Fruit fly (Drosophila melanogaster) whole organism, embryonic: ENCODE measurements around the gene RhoGAPp190.

Source experiments
- Ada2b ChIP-seq: fragments of 200-800 bp; sonication (Bioruptor generic); IDR thresholded peaks from 2 replicates; pipeline ENCODE4 v1.3.6; 2022; ENCODE audit warnings: missing biosample characterization, missing genetic modification characterization
- Aef1 ChIP-seq: fragments of 200-800 bp; sonication (Bioruptor generic); IDR thresholded peaks from 3 replicates; pipeline ENCODE4 v1.3.6; 2022; ENCODE audit warnings: missing biosample characterization, missing genetic modification characterization
- CG10209 ChIP-seq: fragments of 200-800 bp; sonication (Bioruptor generic); optimal IDR thresholded peaks from 3 replicates; lab custom pipeline; 2017; ENCODE audit warnings: missing biosample characterization, mild to moderate bottlenecking, missing genetic modification characterization, missing genetic modification reagents
- CG11085 ChIP-seq: fragments of 200-800 bp; sonication (Bioruptor generic); IDR thresholded peaks from 2 replicates; pipeline ENCODE4 v1.3.6; 2022; ENCODE audit warnings: missing biosample characterization, missing genetic modification characterization
- CG12744 ChIP-seq: fragments of 200-800 bp; sonication (Bioruptor generic); optimal IDR thresholded peaks from 2 replicates; lab custom pipeline; 2016; ENCODE audit warnings: missing biosample characterization, missing genetic modification characterization
- CG15011 ChIP-seq: fragments of 200-800 bp; sonication (Bioruptor generic); optimal IDR thresholded peaks from 3 replicates; lab custom pipeline; 2018; ENCODE audit warnings: missing biosample characterization, mild to moderate bottlenecking, missing genetic modification characterization
- CG1602 ChIP-seq: fragments of 200-800 bp; sonication (Bioruptor generic); optimal IDR thresholded peaks from 3 replicates; lab custom pipeline; 2016; ENCODE audit warnings: missing biosample characterization, missing genetic modification characterization
- CG18599 ChIP-seq: fragments of 200-800 bp; sonication (Bioruptor generic); optimal IDR thresholded peaks from 3 replicates; lab custom pipeline; 2017; ENCODE audit warnings: missing biosample characterization, missing genetic modification characterization, mild to moderate bottlenecking, moderate library complexity, missing genetic modification reagents
- CG18619 ChIP-seq: fragments of 200-800 bp; sonication (Bioruptor generic); optimal IDR thresholded peaks from 3 replicates; lab custom pipeline; 2017; ENCODE audit warnings: missing biosample characterization, mild to moderate bottlenecking, missing genetic modification characterization
- CG18764 ChIP-seq: fragments of 200-800 bp; sonication (Bioruptor generic); optimal IDR thresholded peaks from 3 replicates; lab custom pipeline; 2016; ENCODE audit warnings: missing biosample characterization, missing genetic modification characterization
- CG2116 ChIP-seq: fragments of 200-800 bp; sonication (Bioruptor generic); optimal IDR thresholded peaks from 3 replicates; lab custom pipeline; 2018; ENCODE audit warnings: missing biosample characterization, mild to moderate bottlenecking, missing genetic modification characterization
- CG31365 ChIP-seq: fragments of 200-800 bp; sonication (Bioruptor generic); optimal IDR thresholded peaks from 2 replicates; lab custom pipeline; 2018; ENCODE audit warnings: missing biosample characterization, mild to moderate bottlenecking, missing genetic modification characterization
- CG34376 ChIP-seq: fragments of 200-800 bp; sonication (Bioruptor generic); optimal IDR thresholded peaks from 2 replicates; lab custom pipeline; 2018; ENCODE audit warnings: missing biosample characterization, mild to moderate bottlenecking, missing genetic modification characterization
- CG4854 ChIP-seq: fragments of 200-800 bp; sonication (Bioruptor generic); optimal IDR thresholded peaks from 2 replicates; lab custom pipeline; 2016; ENCODE audit warnings: missing biosample characterization, missing genetic modification characterization, inconsistent platforms
- CG5245 ChIP-seq: fragments of 200-800 bp; sonication (Bioruptor generic); optimal IDR thresholded peaks from 3 replicates; lab custom pipeline; 2016; ENCODE audit warnings: missing biosample characterization, missing genetic modification characterization
- CG7357 ChIP-seq: fragments of 200-800 bp; sonication (Bioruptor generic); IDR thresholded peaks from 3 replicates; pipeline ENCODE4 v1.3.6; 2022; ENCODE audit warnings: missing biosample characterization, missing genetic modification characterization
- CG7928 ChIP-seq: fragments of 200-800 bp; sonication (Bioruptor generic); optimal IDR thresholded peaks from 2 replicates; lab custom pipeline; 2017; ENCODE audit warnings: missing biosample characterization, mild to moderate bottlenecking, missing genetic modification characterization
- CG8089 ChIP-seq: fragments of 200-800 bp; sonication (Bioruptor generic); optimal IDR thresholded peaks from 3 replicates; lab custom pipeline; 2016; ENCODE audit warnings: missing biosample characterization, missing genetic modification characterization
- CG8359 ChIP-seq: fragments of 200-800 bp; sonication (Bioruptor generic); optimal IDR thresholded peaks from 2 replicates; lab custom pipeline; 2017; ENCODE audit warnings: missing biosample characterization, mild to moderate bottlenecking, missing genetic modification characterization, borderline replicate concordance
- CG8924 ChIP-seq: fragments of 200-800 bp; optimal IDR thresholded peaks from 3 replicates; lab custom pipeline; 2019; ENCODE audit warnings: missing biosample characterization, mild to moderate bottlenecking, missing genetic modification characterization, moderate library complexity
- Dbx ChIP-seq: fragments of 200-800 bp; sonication (Bioruptor generic); IDR thresholded peaks from 3 replicates; pipeline ENCODE4 v1.3.6; 2022; ENCODE audit warnings: missing biosample characterization, missing genetic modification characterization
- Dfd ChIP-seq, 2 experiments: fragments of >200 bp; optimal IDR thresholded peaks; 2 replicates each; lab custom pipeline; 2017; ENCODE audit warnings: missing biosample characterization in 2 of 2, missing genetic modification characterization in 2 of 2
- Dref ChIP-seq: fragments of 200-800 bp; sonication (Bioruptor generic); IDR thresholded peaks from 2 replicates; pipeline ENCODE4 v1.3.6; 2022; ENCODE audit warnings: missing biosample characterization, missing genetic modification characterization
- ERR ChIP-seq: fragments of 200-800 bp; sonication (Bioruptor generic); optimal IDR thresholded peaks from 2 replicates; lab custom pipeline; 2016; ENCODE audit warnings: missing biosample characterization, missing genetic modification characterization
- Fer3 ChIP-seq: fragments of 200-800 bp; sonication (Bioruptor generic); optimal IDR thresholded peaks from 2 replicates; lab custom pipeline; 2018; ENCODE audit warnings: missing biosample characterization, mild to moderate bottlenecking, missing genetic modification characterization, moderate library complexity
- HHEX ChIP-seq: fragments of 200-800 bp; sonication (Bioruptor generic); optimal IDR thresholded peaks from 3 replicates; lab custom pipeline; 2017; ENCODE audit warnings: missing biosample characterization, mild to moderate bottlenecking, missing genetic modification characterization, missing genetic modification reagents
- Hmr ChIP-seq: fragments of 200-800 bp; sonication (Bioruptor generic); optimal IDR thresholded peaks from 3 replicates; lab custom pipeline; 2017; ENCODE audit warnings: mild to moderate bottlenecking, missing biosample characterization, missing genetic modification reagents, missing genetic modification characterization
- Lpt ChIP-seq: fragments of >200 bp; optimal IDR thresholded peaks from 2 replicates; lab custom pipeline; 2018; ENCODE audit warnings: missing biosample characterization, missing genetic modification characterization
- NC2α ChIP-seq: fragments of 200-800 bp; sonication (Bioruptor generic); optimal IDR thresholded peaks from 2 replicates; lab custom pipeline; 2016; ENCODE audit warnings: missing biosample characterization, missing genetic modification characterization
- Spps ChIP-seq: fragments of 200-800 bp; sonication (Bioruptor generic); optimal IDR thresholded peaks from 2 replicates; lab custom pipeline; 2018; ENCODE audit warnings: missing biosample characterization, mild to moderate bottlenecking, missing genetic modification characterization
- Ssrp ChIP-seq: fragments of 200-800 bp; sonication (Bioruptor generic); optimal IDR thresholded peaks from 2 replicates; lab custom pipeline; 2018; ENCODE audit warnings: missing biosample characterization, mild to moderate bottlenecking, missing genetic modification characterization, moderate library complexity
- aop ChIP-seq: fragments of 200-800 bp; sonication (Bioruptor generic); IDR thresholded peaks from 2 replicates; pipeline ENCODE4 v1.3.6; 2022; ENCODE audit warnings: missing biosample characterization, missing genetic modification characterization
- caup ChIP-seq: fragments of 200-800 bp; sonication (Bioruptor generic); optimal IDR thresholded peaks from 3 replicates; lab custom pipeline; 2017; ENCODE audit warnings: missing biosample characterization, mild to moderate bottlenecking, missing genetic modification characterization, moderate library complexity; ENCODE audit not compliant: severe bottlenecking
- cg ChIP-seq: fragments of 200-800 bp; sonication (Bioruptor generic); optimal IDR thresholded peaks from 3 replicates; lab custom pipeline; 2019; ENCODE audit warnings: missing biosample characterization, mild to moderate bottlenecking, missing genetic modification characterization, moderate library complexity
- dysf ChIP-seq: fragments of 200-800 bp; sonication (Bioruptor generic); IDR thresholded peaks from 3 replicates; pipeline ENCODE4 v1.3.6; 2022; ENCODE audit warnings: missing biosample characterization, missing genetic modification characterization
- gcm ChIP-seq: fragments of 200-800 bp; sonication (Bioruptor generic); optimal IDR thresholded peaks from 2 replicates; lab custom pipeline; 2019; ENCODE audit warnings: missing biosample characterization, mild to moderate bottlenecking, missing genetic modification characterization, moderate library complexity
- gcm2 ChIP-seq: fragments of 200-800 bp; sonication (Bioruptor generic); optimal IDR thresholded peaks from 2 replicates; lab custom pipeline; 2016; ENCODE audit warnings: missing biosample characterization, missing genetic modification characterization
- gsb-n ChIP-seq: fragments of 200-800 bp; sonication (Bioruptor generic); optimal IDR thresholded peaks from 3 replicates; lab custom pipeline; 2018; ENCODE audit warnings: missing biosample characterization, mild to moderate bottlenecking, missing genetic modification characterization
- hbn ChIP-seq: fragments of 200-800 bp; sonication (Bioruptor generic); IDR thresholded peaks from 2 replicates; pipeline ENCODE4 v1.3.6; 2022; ENCODE audit warnings: missing biosample characterization, missing genetic modification characterization; ENCODE audit not compliant: partially characterized antibody
- ind ChIP-seq: fragments of 200-800 bp; sonication (Bioruptor generic); optimal IDR thresholded peaks from 3 replicates; lab custom pipeline; 2016; ENCODE audit warnings: missing biosample characterization, missing genetic modification characterization
- lab ChIP-seq: fragments of 200-800 bp; sonication (Bioruptor generic); optimal IDR thresholded peaks from 3 replicates; lab custom pipeline; 2017; ENCODE audit warnings: missing biosample characterization, missing genetic modification characterization, mild to moderate bottlenecking, moderate library complexity, missing genetic modification reagents
- oc ChIP-seq: fragments of 200-800 bp; sonication (Bioruptor generic); optimal IDR thresholded peaks from 2 replicates; lab custom pipeline; 2018; ENCODE audit warnings: missing biosample characterization, mild to moderate bottlenecking, missing genetic modification characterization, moderate library complexity
- psq ChIP-seq: fragments of 200-800 bp; sonication (Bioruptor generic); optimal IDR thresholded peaks from 2 replicates; lab custom pipeline; 2017; ENCODE audit warnings: missing biosample characterization, missing genetic modification characterization
- sim ChIP-seq: fragments of 200-800 bp; sonication (Bioruptor generic); IDR thresholded peaks from 2 replicates; pipeline ENCODE4 v1.3.6; 2022; ENCODE audit warnings: missing biosample characterization, missing genetic modification characterization
- slou ChIP-seq: fragments of 200-800 bp; sonication (Bioruptor generic); optimal IDR thresholded peaks from 3 replicates; lab custom pipeline; 2016; ENCODE audit warnings: missing biosample characterization, missing genetic modification characterization
- sqz ChIP-seq: fragments of 200-800 bp; sonication (Bioruptor generic); optimal IDR thresholded peaks from 3 replicates; lab custom pipeline; 2018; ENCODE audit warnings: missing biosample characterization, mild to moderate bottlenecking, missing genetic modification characterization
- stwl ChIP-seq: fragments of 200-800 bp; sonication (Bioruptor generic); optimal IDR thresholded peaks from 3 replicates; lab custom pipeline; 2018; ENCODE audit warnings: missing biosample characterization, mild to moderate bottlenecking, missing genetic modification characterization, moderate library complexity
- tll ChIP-seq, 2 experiments: fragments of 200-800 bp in 1 of 2; fragments of >200 bp in 1 of 2; sonication (Bioruptor generic) in 1 of 2; optimal IDR thresholded peaks; 2 replicates each; lab custom pipeline; 2017 to 2019; ENCODE audit warnings: missing biosample characterization in 2 of 2, missing genetic modification characterization in 2 of 2, mild to moderate bottlenecking in 1 of 2, moderate library complexity in 1 of 2
- usp ChIP-seq: fragments of >200 bp; optimal IDR thresholded peaks from 2 replicates; lab custom pipeline; 2017; ENCODE audit warnings: missing biosample characterization, missing genetic modification characterization
- z ChIP-seq: fragments of 200-800 bp; sonication (Bioruptor generic); IDR thresholded peaks from 3 replicates; pipeline ENCODE4 v1.3.6; 2022; ENCODE audit warnings: missing biosample characterization, missing genetic modification characterization
- zfh1 ChIP-seq: fragments of 200-800 bp; sonication (Bioruptor generic); IDR thresholded peaks from 3 replicates; pipeline ENCODE4 v1.3.6; 2022; ENCODE audit warnings: missing biosample characterization, missing genetic modification characterization

RhoGAPp190 gene

DNA sequence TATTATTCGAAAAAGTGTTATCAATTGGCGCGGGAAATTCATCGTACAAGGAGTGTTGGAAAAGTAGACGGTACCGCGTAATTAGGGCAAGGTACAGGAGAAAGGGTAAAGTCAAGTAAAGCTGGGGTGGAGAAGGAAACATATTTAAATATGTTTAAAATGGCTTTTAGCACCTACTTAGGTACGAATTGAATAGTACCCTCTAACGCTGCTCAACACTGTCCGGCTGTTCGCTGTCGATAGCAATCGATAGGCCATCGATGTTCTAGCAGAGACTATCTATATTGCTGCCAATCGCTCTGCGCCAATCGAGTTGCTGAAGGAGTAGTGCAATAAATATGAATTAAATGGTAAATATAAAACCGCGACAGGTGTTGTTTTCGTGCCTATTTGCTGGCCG lies 53.0 kb downstream of the RhoGAPp190 start, which contains the start of gene X11L (continued):
- TF ChIP-seq CG1602 = peak; percentile 55
- TF ChIP-seq Ssrp (tag; lab: Kevin White, UChicago) = peak; percentile 43
- peak; percentile 65 for TF ChIP-seq gcm2 (GFP tag; lab: Kevin White, UChicago)
- no peak for TF ChIP-seq tll (GFP tag; optimal IDR thresholded peaks at IDR 0.05; lab: Kevin White, UChicago)
- peak; percentile 44; the same call in 1 of the 2 replicates for TF ChIP-seq CG11085 (GFP tag; lab: Robert Waterston, UW)
- TF ChIP-seq Dref (GFP tag; lab: Robert Waterston, UW) = peak; percentile 92
- TF ChIP-seq lab (GFP tag; lab: Kevin White, UChicago) = no peak
- TF ChIP-seq aop (GFP tag; lab: Robert Waterston, UW) = 0 out of 2 replicates have a peak, but pooled peaks have one; percentile 40
- no peak for TF ChIP-seq sqz (GFP tag; lab: Kevin White, UChicago)
- TF ChIP-seq CG8924 (tag; lab: Kevin White, UChicago) = no peak
- peak; percentile 68 for TF ChIP-seq dysf (GFP tag; lab: Robert Waterston, UW)
- no peak for TF ChIP-seq Dfd (GFP tag; optimal IDR thresholded peaks at IDR 0.05; lab: Kevin White, UChicago)
- TF ChIP-seq Fer3 (tag; lab: Kevin White, UChicago) = no peak
- TF ChIP-seq Lpt (GFP tag; lab: Kevin White, UChicago) = no peak
- peak; percentile 77; the same call in 2 of the 3 replicates for TF ChIP-seq zfh1
- TF ChIP-seq HHEX = peak; percentile 66
- TF ChIP-seq CG34376 (GFP tag; lab: Kevin White, UChicago) = no peak
- peak; percentile 29 for TF ChIP-seq slou (GFP tag; lab: Kevin White, UChicago)
- peak; percentile 58; the same call in 2 of the 3 replicates for TF ChIP-seq Dbx (GFP tag; lab: Robert Waterston, UW)
- peak; percentile 75 for TF ChIP-seq caup (GFP tag; lab: Kevin White, UChicago)
- TF ChIP-seq CG5245 (GFP tag; lab: Kevin White, UChicago) = peak; percentile 66
- peak; percentile 55 for TF ChIP-seq CG10209 (GFP tag; lab: Kevin White, UChicago)
- TF ChIP-seq CG8359 (GFP tag; lab: Kevin White, UChicago) = no peak
- no peak for TF ChIP-seq cg (GFP tag; lab: Kevin White, UChicago)
- TF ChIP-seq CG31365 (tag; lab: Kevin White, UChicago) = no peak
- no peak for TF ChIP-seq CG7928 (GFP tag; lab: Kevin White, UChicago)
- TF ChIP-seq CG15011 (GFP tag; lab: Kevin White, UChicago) = no peak
- peak; percentile 28; the same call in 1 of the 2 replicates for TF ChIP-seq Ada2b (GFP tag; lab: Robert Waterston, UW)
- peak; percentile 90 for TF ChIP-seq stwl (tag; lab: Kevin White, UChicago)
- TF ChIP-seq CG7357 = peak; percentile 24; the same call in 1 of the 3 replicates
- TF ChIP-seq CG18599 = no peak
- no peak for TF ChIP-seq gcm (GFP tag; lab: Kevin White, UChicago)
- no peak for TF ChIP-seq oc (tag; lab: Kevin White, UChicago)
- TF ChIP-seq CG8089 (GFP tag; lab: Kevin White, UChicago) = peak; percentile 58
- TF ChIP-seq CG18619 (GFP tag; lab: Kevin White, UChicago) = peak; percentile 69
- peak; percentile 13 for TF ChIP-seq psq
- no peak for TF ChIP-seq Spps (tag; lab: Kevin White, UChicago)
- TF ChIP-seq usp (GFP tag; lab: Kevin White, UChicago) = no peak
- TF ChIP-seq z (GFP tag; lab: Robert Waterston, UW) = no peak
- peak; percentile 29; the same call in 1 of the 3 replicates for TF ChIP-seq Aef1
- peak; percentile 75 for TF ChIP-seq hbn
- peak; percentile 35 for TF ChIP-seq CG4854 (GFP tag; lab: Kevin White, UChicago)
- no peak for TF ChIP-seq gsb-n
- no peak for TF ChIP-seq Hmr
- peak; percentile 72 for TF ChIP-seq ERR
- TF ChIP-seq CG12744 = peak; percentile 50
- TF ChIP-seq NC2α (GFP tag; lab: Kevin White, UChicago) = no peak
- peak; percentile 64 for TF ChIP-seq CG18764 (GFP tag; lab: Kevin White, UChicago)
- TF ChIP-seq CG2116 (GFP tag; lab: Kevin White, UChicago) = peak; percentile 84
- TF ChIP-seq ind = peak; percentile 77
- no peak for TF ChIP-seq sim (GFP tag; lab: Robert Waterston, UW)
